Fruit fly (Drosophila melanogaster) whole organism, wandering third instar larva: Measurements from ENCODE around the gene CG12194.

Experiments
- CG9705 ChIP-seq: fragments of 200-800 bp; sonication (Bioruptor generic); optimal IDR thresholded peaks from 2 replicates; lab custom pipeline; 2018; ENCODE audit warnings: missing biosample characterization, mild to moderate bottlenecking, missing genetic modification characterization
- Dfd ChIP-seq: fragments of >200 bp; optimal IDR thresholded peaks from 2 replicates; lab custom pipeline; 2017; ENCODE audit warnings: missing biosample characterization, missing genetic modification characterization
- GATAd ChIP-seq: sonication (Bioruptor generic); optimal IDR thresholded peaks from 2 replicates; lab custom pipeline; 2016; ENCODE audit warnings: missing biosample characterization, missing genetic modification characterization
- HLH106 ChIP-seq: fragments of 200-800 bp; optimal IDR thresholded peaks from 3 replicates; lab custom pipeline; 2019; ENCODE audit warnings: missing biosample characterization, mild to moderate bottlenecking, missing genetic modification characterization, moderate library complexity
- Hr78 ChIP-seq: fragments of >200 bp; optimal IDR thresholded peaks from 2 replicates; lab custom pipeline; 2017; ENCODE audit warnings: missing biosample characterization, missing genetic modification characterization
- Mio ChIP-seq: sonication (Bioruptor generic); optimal IDR thresholded peaks from 2 replicates; lab custom pipeline; 2016; ENCODE audit warnings: missing biosample characterization, missing genetic modification characterization
- Myc ChIP-seq: fragments of >200 bp; optimal IDR thresholded peaks from 2 replicates; lab custom pipeline; 2017
- N ChIP-seq: fragments of >200 bp; optimal IDR thresholded peaks from 2 replicates; lab custom pipeline; 2018; ENCODE audit warnings: missing biosample characterization, missing external identifiers, missing genetic modification characterization
- Vsx2 ChIP-seq: fragments of 200-300, 225-300 bp; sonication (Bioruptor generic); optimal IDR thresholded peaks from 2 replicates; lab custom pipeline; 2018; ENCODE audit warnings: missing biosample characterization, missing genetic modification characterization; ENCODE audit not compliant: partially characterized antibody
- brk ChIP-seq: fragments of 200-800 bp; sonication (Bioruptor generic); optimal IDR thresholded peaks from 2 replicates; lab custom pipeline; 2016; ENCODE audit warnings: missing biosample characterization, mild to moderate bottlenecking, missing genetic modification characterization
- dsf ChIP-seq: sonication (Bioruptor generic); optimal IDR thresholded peaks from 2 replicates; lab custom pipeline; 2016; ENCODE audit warnings: missing biosample characterization, missing genetic modification characterization, borderline replicate concordance
- foxo ChIP-seq, 2 experiments: fragments of 200-800 bp; sonication (Bioruptor generic); optimal IDR thresholded peaks; 2 replicates in 1 of 2; 3 replicates in 1 of 2; lab custom pipeline; 2016 to 2017; ENCODE audit warnings: missing biosample characterization in 2 of 2, missing genetic modification characterization in 2 of 2
- fru ChIP-seq: fragments of 200-800 bp; sonication (Bioruptor generic); optimal IDR thresholded peaks from 3 replicates; lab custom pipeline; 2016; ENCODE audit warnings: missing biosample characterization, mild to moderate bottlenecking, missing genetic modification characterization
- h ChIP-seq: fragments of 200-800 bp; sonication (Bioruptor generic); optimal IDR thresholded peaks from 3 replicates; lab custom pipeline; 2016; ENCODE audit warnings: missing biosample characterization, mild to moderate bottlenecking, missing genetic modification characterization
- jim ChIP-seq: fragments of 175-275, 200-325 bp; sonication (Bioruptor generic); optimal IDR thresholded peaks from 2 replicates; lab custom pipeline; 2016; ENCODE audit warnings: missing biosample characterization, mild to moderate bottlenecking, missing genetic modification characterization
- pan ChIP-seq: fragments of >200 bp; optimal IDR thresholded peaks from 2 replicates; lab custom pipeline; 2017
- rgr ChIP-seq: fragments of 200-800 bp; sonication (Bioruptor generic); optimal IDR thresholded peaks from 3 replicates; lab custom pipeline; 2016; ENCODE audit warnings: missing biosample characterization, mild to moderate bottlenecking, missing genetic modification characterization
- sage ChIP-seq: fragments of 200-800 bp; sonication (Bioruptor generic); optimal IDR thresholded peaks from 2 replicates; lab custom pipeline; 2016; ENCODE audit warnings: missing biosample characterization, mild to moderate bottlenecking, missing genetic modification characterization
- woc ChIP-seq: sonication (Bioruptor generic); optimal IDR thresholded peaks from 2 replicates; lab custom pipeline; 2016; ENCODE audit warnings: missing biosample characterization, mild to moderate bottlenecking, missing genetic modification characterization

CG12194 gene

DNA sequence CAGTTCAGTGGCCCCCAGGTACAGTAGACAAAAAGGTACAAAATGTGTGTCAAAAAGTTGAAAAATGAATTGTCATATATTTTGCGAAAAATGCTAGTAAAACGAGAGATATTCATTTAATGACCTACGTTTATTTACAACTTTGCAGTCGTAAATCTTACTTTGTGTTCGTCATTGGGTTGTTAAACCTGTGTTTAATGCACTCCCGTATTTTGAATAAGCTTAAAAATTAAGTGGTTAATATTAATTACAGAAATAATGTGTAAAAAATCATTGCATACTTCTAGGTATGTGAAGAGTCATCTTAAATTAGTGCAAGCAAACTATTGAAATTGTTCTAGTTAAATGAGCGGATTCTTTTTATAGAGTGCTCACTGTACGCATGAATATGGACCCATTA lies 50.4 kb downstream of the CG12194 start:
- TF ChIP-seq HLH106 (tag; lab: Kevin White, UChicago) (peak; percentile 14), Dfd (no peak)
- TF ChIP-seq, all 38 proteins: peak for 1

dm6 chr2L:4889451-4890045 lies 51.4 kb downstream of the CG12194 start, which contains the start of gene CG15625:
Gene CG15625 (plus strand): TSS chr2L:4889995.
- TF ChIP-seq foxo (GFP tag; optimal IDR thresholded peaks at IDR 0.05; lab: Kevin White, UChicago) (no peak), woc (GFP tag; lab: Kevin White, UChicago) (no peak), N (GFP tag; lab: Kevin White, UChicago) (no peak), fru (GFP tag; lab: Kevin White, UChicago) (no peak), sage (no peak), GATAd (GFP tag; lab: Kevin White, UChicago) (no peak), jim (GFP tag; lab: Kevin White, UChicago) (no peak), brk (GFP tag; lab: Kevin White, UChicago) (no peak), HLH106 (tag; lab: Kevin White, UChicago) (no peak), pan (lab: Kevin White, UChicago) (no peak), rgr (GFP tag; lab: Kevin White, UChicago) (no peak), Mio (GFP tag; lab: Kevin White, UChicago) (no peak), h (GFP tag; lab: Kevin White, UChicago) (no peak), CG9705 (GFP tag; lab: Kevin White, UChicago) (no peak), Hr78 (GFP tag; lab: Kevin White, UChicago) (no peak), dsf (no peak), Myc (lab: Kevin White, UChicago) (no peak), Vsx2 (GFP tag; lab: Kevin White, UChicago) (no peak)
